Worm (Caenorhabditis elegans) whole organism, L1 larva: Measurements from ENCODE around the gene brp-1.

Experiments used
- C34B4.2 ChIP-seq: sonication (generic microtip); optimal IDR thresholded peaks from 2 replicates; lab custom pipeline; 2017; ENCODE audit warnings: mild to moderate bottlenecking, missing genetic modification characterization, missing compliant biosample characterization
- alr-1 ChIP-seq: fragments of 200-800 bp; sonication (Bioruptor generic); optimal IDR thresholded peaks from 2 replicates; lab custom pipeline; 2018; ENCODE audit warnings: borderline replicate concordance, mild to moderate bottlenecking, missing genetic modification characterization, missing compliant biosample characterization
- aly-2 ChIP-seq: fragments of 150-350 bp; optimal IDR thresholded peaks from 2 replicates; lab custom pipeline; 2014; ENCODE audit warnings: missing biosample characterization, missing genetic modification characterization
- blmp-1 ChIP-seq: fragments of 150-350 bp; optimal IDR thresholded peaks from 2 replicates; lab custom pipeline; 2014; ENCODE audit warnings: missing biosample characterization, missing genetic modification characterization
- ceh-63 ChIP-seq: fragments of 200-800 bp; sonication (Bioruptor generic); optimal IDR thresholded peaks from 2 replicates; lab custom pipeline; 2018; ENCODE audit warnings: mild to moderate bottlenecking, missing genetic modification characterization, missing compliant biosample characterization
- ceh-8 ChIP-seq: fragments of 200-800 bp; sonication (Bioruptor generic); optimal IDR thresholded peaks from 2 replicates; lab custom pipeline; 2018; ENCODE audit warnings: mild to moderate bottlenecking, missing genetic modification characterization, moderate library complexity, missing compliant biosample characterization
- ceh-82 ChIP-seq, 3 experiments: fragments of 150-350 bp in 1 of 3; sonication (generic microtip) in 2 of 3; optimal IDR thresholded peaks; 2 replicates each; lab custom pipeline; 2014 to 2017; ENCODE audit warnings: missing biosample characterization in 3 of 3, missing genetic modification characterization in 3 of 3
- ceh-88 ChIP-seq: fragments of 200-800 bp; sonication (Bioruptor generic); IDR thresholded peaks from 2 replicates; pipeline ENCODE4 v1.3.6; 2022; ENCODE audit warnings: missing genetic modification characterization, missing compliant biosample characterization
- ces-1 ChIP-seq: fragments of 150-350 bp; optimal IDR thresholded peaks from 2 replicates; lab custom pipeline; 2014; ENCODE audit warnings: missing biosample characterization, missing genetic modification reagents, missing genetic modification characterization
- dpl-1 ChIP-seq, 3 experiments: fragments of 150-350 bp in 2 of 3; sonication (generic microtip) in 1 of 3; optimal IDR thresholded peaks; 2 replicates each; lab custom pipeline; 2014 to 2017; ENCODE audit warnings: missing biosample characterization in 3 of 3, missing genetic modification characterization in 3 of 3, missing genetic modification reagents in 3 of 3
- efl-1 ChIP-seq, 4 experiments: fragments of 150-350 bp; optimal IDR thresholded peaks in 3 of 4; peaks in 1 of 4; 1 replicate in 1 of 4; 2 replicates in 3 of 4; lab custom pipeline; 2014; ENCODE audit warnings: missing biosample characterization in 2 of 4, missing genetic modification characterization in 2 of 4, missing genetic modification reagents in 2 of 4
- egl-13 ChIP-seq: sonication (generic microtip); optimal IDR thresholded peaks from 2 replicates; lab custom pipeline; 2016; ENCODE audit warnings: missing genotype, missing genetic modification reagents, missing genetic modification characterization, missing compliant biosample characterization
- egl-27 ChIP-seq, 2 experiments: fragments of 150-350 bp in 1 of 2; sonication (generic microtip); optimal IDR thresholded peaks; 3 replicates each; lab custom pipeline; 2017 to 2018; ENCODE audit warnings: missing biosample characterization in 2 of 2, missing genetic modification characterization in 2 of 2, missing genetic modification reagents in 2 of 2
- elt-2 ChIP-seq: sonication (generic microtip); optimal IDR thresholded peaks from 2 replicates; lab custom pipeline; 2016; ENCODE audit warnings: missing genetic modification characterization, mild to moderate bottlenecking, inconsistent platforms, missing compliant biosample characterization, missing genetic modification reagents
- elt-3 ChIP-seq, 6 experiments: fragments of 150-350 bp in 1 of 6; sonication (generic microtip); optimal IDR thresholded peaks; 2 replicates each; lab custom pipeline; 2017 to 2018; ENCODE audit warnings: missing biosample characterization in 6 of 6, missing genetic modification characterization in 6 of 6, inconsistent platforms in 1 of 6
- fkh-4 ChIP-seq: sonication (generic microtip); optimal IDR thresholded peaks from 2 replicates; lab custom pipeline; 2016; ENCODE audit warnings: missing compliant biosample characterization, missing genetic modification characterization, borderline replicate concordance
- fkh-8 ChIP-seq: sonication (generic microtip); optimal IDR thresholded peaks from 2 replicates; lab custom pipeline; 2016; ENCODE audit warnings: mild to moderate bottlenecking, missing genetic modification characterization, missing compliant biosample characterization
- fos-1 ChIP-seq: fragments of 150-350 bp; optimal IDR thresholded peaks from 2 replicates; lab custom pipeline; 2014; ENCODE audit warnings: missing biosample characterization, missing genetic modification characterization
- hlh-17 ChIP-seq: fragments of 200-800 bp; sonication (Bioruptor generic); optimal IDR thresholded peaks from 2 replicates; lab custom pipeline; 2018; ENCODE audit warnings: missing genetic modification characterization, mild to moderate bottlenecking, missing compliant biosample characterization, moderate library complexity, borderline replicate concordance
- hlh-4 ChIP-seq: sonication (generic microtip); optimal IDR thresholded peaks from 2 replicates; lab custom pipeline; 2016; ENCODE audit warnings: mild to moderate bottlenecking, missing genetic modification characterization, missing compliant biosample characterization
- hpl-2 ChIP-seq: fragments of 150-350 bp; optimal IDR thresholded peaks from 2 replicates; lab custom pipeline; 2014; ENCODE audit warnings: missing biosample characterization, missing genetic modification reagents, missing genetic modification characterization
- irx-1 ChIP-seq: sonication (generic microtip); optimal IDR thresholded peaks from 2 replicates; lab custom pipeline; 2016; ENCODE audit warnings: missing genetic modification characterization, missing compliant biosample characterization
- lin-13 ChIP-seq: fragments of 150-350 bp; optimal IDR thresholded peaks from 2 replicates; lab custom pipeline; 2014; ENCODE audit warnings: missing biosample characterization, missing genetic modification reagents, missing genetic modification characterization
- lin-35 ChIP-seq, 2 experiments: fragments of 150-350 bp; optimal IDR thresholded peaks; 2 replicates each; lab custom pipeline; 2014; ENCODE audit warnings: missing biosample characterization in 2 of 2, missing genetic modification characterization in 2 of 2, missing genetic modification reagents in 2 of 2
- lin-39 ChIP-seq: fragments of 150-350 bp; optimal IDR thresholded peaks from 2 replicates; lab custom pipeline; 2014; ENCODE audit warnings: missing biosample characterization, missing genetic modification reagents, missing genetic modification characterization
- mab-9 ChIP-seq: fragments of 200-800 bp; sonication (Bioruptor generic); IDR thresholded peaks from 2 replicates; pipeline ENCODE4 v1.3.6; 2022; ENCODE audit warnings: missing genetic modification reagents, missing genetic modification characterization, missing compliant biosample characterization
- nhr-11 ChIP-seq: fragments of 150-350 bp; optimal IDR thresholded peaks from 2 replicates; lab custom pipeline; 2014; ENCODE audit warnings: missing biosample characterization, missing genetic modification characterization
- nhr-12 ChIP-seq: sonication (generic microtip); optimal IDR thresholded peaks from 2 replicates; lab custom pipeline; 2017; ENCODE audit warnings: missing biosample characterization, missing genetic modification characterization
- nhr-20 ChIP-seq: sonication (generic microtip); optimal IDR thresholded peaks from 2 replicates; lab custom pipeline; 2016; ENCODE audit warnings: mild to moderate bottlenecking, missing genetic modification characterization, missing compliant biosample characterization
- nhr-237 ChIP-seq: fragments of 150-350 bp; optimal IDR thresholded peaks from 2 replicates; lab custom pipeline; 2014; ENCODE audit warnings: missing biosample characterization, missing genetic modification characterization
- nhr-47 ChIP-seq: sonication (generic microtip); optimal IDR thresholded peaks from 2 replicates; lab custom pipeline; 2016; ENCODE audit warnings: mild to moderate bottlenecking, missing genetic modification characterization, moderate library complexity, missing compliant biosample characterization
- nhr-77 ChIP-seq: fragments of 150-350 bp; optimal IDR thresholded peaks from 2 replicates; lab custom pipeline; 2014; ENCODE audit warnings: missing biosample characterization, missing genetic modification characterization
- nhr-85 ChIP-seq: sonication (generic microtip); peaks from one replicate; lab custom pipeline; 2016; ENCODE audit warnings: missing genetic modification characterization, inconsistent platforms, missing compliant biosample characterization
- snu-23 ChIP-seq: sonication (generic microtip); optimal IDR thresholded peaks from 2 replicates; lab custom pipeline; 2016; ENCODE audit warnings: missing genetic modification characterization, missing compliant biosample characterization
- sptf-1 ChIP-seq: fragments of 150-350 bp; optimal IDR thresholded peaks from 2 replicates; lab custom pipeline; 2014; ENCODE audit warnings: missing biosample characterization, missing genetic modification characterization
- unc-30 ChIP-seq: sonication (generic microtip); optimal IDR thresholded peaks from 2 replicates; lab custom pipeline; 2017; ENCODE audit warnings: missing biosample characterization, missing genetic modification characterization
- vab-15 ChIP-seq: sonication (generic microtip); optimal IDR thresholded peaks from 2 replicates; lab custom pipeline; 2017; ENCODE audit warnings: missing genotype, mild to moderate bottlenecking, missing genetic modification characterization, missing compliant biosample characterization

The brp-1 gene

DNA sequence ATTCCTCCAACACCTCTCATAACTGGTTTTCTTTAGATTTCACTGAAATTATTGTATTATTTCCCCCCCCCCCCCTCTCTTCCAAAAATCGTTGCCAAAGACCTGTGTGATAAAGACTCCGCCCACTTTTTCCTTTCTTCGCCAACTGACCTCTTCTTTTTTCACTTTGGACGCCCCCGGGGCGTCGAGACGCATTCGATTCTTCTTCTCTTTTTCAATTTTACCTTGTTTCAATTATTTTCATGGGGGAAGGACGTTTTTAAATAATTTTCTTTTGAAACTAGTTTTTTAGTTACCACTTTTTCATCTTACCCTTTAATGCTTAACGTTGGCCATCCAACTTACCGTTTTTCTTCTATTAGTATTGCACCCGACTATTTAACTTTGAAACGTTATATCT, 2.4 kb upstream of the brp-1 start:
- TF ChIP-seq sptf-1 (tag; lab: Kevin White, UChicago) (no peak), hlh-4 (tag; lab: Kevin White, UChicago) (no peak), aly-2 (no peak), fkh-8 (tag; lab: Kevin White, UChicago) (no peak), alr-1 (tag; lab: Kevin White, UChicago) (no peak), nhr-20 (tag; lab: Kevin White, UChicago) (no peak), ces-1 (no peak), elt-3 (tag; optimal IDR thresholded peaks at IDR 0.05; lab: Kevin White, UChicago) (peak in 1 of 6 experiments; percentile 15), hpl-2 (GFP tag; lab: Kevin White, UChicago) (no peak), hlh-17 (GFP tag; lab: Kevin White, UChicago) (no peak), ceh-63 (GFP tag; lab: Kevin White, UChicago) (no peak), snu-23 (GFP tag; lab: Kevin White, UChicago) (no peak), nhr-77 (no peak), blmp-1 (tag; lab: Kevin White, UChicago) (peak; percentile 91), nhr-85 (tag; lab: Kevin White, UChicago) (peak; percentile 83), ceh-82 (tag; optimal IDR thresholded peaks at IDR 0.05; lab: Kevin White, UChicago) (no peak), fkh-4 (tag; lab: Kevin White, UChicago) (no peak), nhr-11 (tag; lab: Kevin White, UChicago) (no peak), egl-13 (tag; lab: Kevin White, UChicago) (no peak), irx-1 (tag; lab: Kevin White, UChicago) (no peak), ceh-8 (GFP tag; lab: Kevin White, UChicago) (no peak)
- TF ChIP-seq, all 84 proteins: peak for 3

ce11 chrIII:12022281-12022680, 1.9 kb downstream of the brp-1 start:
- TF ChIP-seq nhr-47 (tag; lab: Kevin White, UChicago) (peak; percentile 1), nhr-85 (tag; lab: Kevin White, UChicago) (peak; percentile 5), nhr-237 (tag; lab: Kevin White, UChicago) (no peak)

- no peak for TF ChIP-seq dpl-1 (GFP tag; optimal IDR thresholded peaks at IDR 0.05; lab: Kevin White, UChicago)
These were observed 8.4 kb downstream of the brp-1 start, which contains the start of gene Y79H2A.12 for ce11 chrIII:12028769-12029168. Y79H2A.12 (minus strand) TSS chrIII:12028869.

- TF ChIP-seq nhr-20 (tag; lab: Kevin White, UChicago) (no peak), mab-9 (no peak)
These were observed 10.3 kb downstream of the brp-1 start, which contains the start of gene Y79H2A.2 for ce11 chrIII:12030669-12031068. Y79H2A.2 (minus strand) TSS chrIII:12030769.

DNA sequence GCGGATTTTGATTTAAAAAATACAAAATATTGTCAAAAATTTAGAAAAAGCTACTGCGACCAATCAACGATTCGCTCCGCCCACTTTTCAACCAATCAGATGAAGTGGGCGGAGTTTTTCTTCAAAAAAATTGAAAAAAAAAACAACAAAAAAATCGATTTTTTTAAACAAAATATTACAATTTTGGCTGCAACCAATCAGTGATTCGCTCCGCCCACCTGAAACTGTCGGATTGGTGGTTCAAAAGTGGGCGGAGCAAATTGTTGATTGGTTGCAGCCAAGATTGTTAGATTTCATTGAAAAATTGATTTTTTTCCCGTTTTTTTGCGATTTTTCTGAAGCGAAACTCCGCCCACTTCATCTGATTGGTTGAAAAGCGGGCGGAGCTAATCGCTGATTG, 12.9 kb downstream of the brp-1 start:
- TF ChIP-seq fkh-8 (tag; lab: Kevin White, UChicago) (no peak), C34B4.2 (tag; lab: Kevin White, UChicago) (no peak), efl-1 (optimal IDR thresholded peaks at IDR 0.05; lab: Kevin White, UChicago) (no peak), efl-1 (GFP tag; optimal IDR thresholded peaks at IDR 0.05 in 1 of 2; lab: Kevin White, UChicago) (peak in 1 of 2 experiments; percentile 67), elt-2 (no peak)

ce11 chrIII:12034311-12034710, 14.0 kb downstream of the brp-1 start:
- TF ChIP-seq elt-2 = no peak
- TF ChIP-seq efl-1 (optimal IDR thresholded peaks at IDR 0.05; lab: Kevin White, UChicago) = no peak
- TF ChIP-seq efl-1 (GFP tag; optimal IDR thresholded peaks at IDR 0.05 in 1 of 2; lab: Kevin White, UChicago) = peak in 1 of 2 experiments; percentile 9
- TF ChIP-seq, all 84 proteins: peak for 1

ce11 chrIII:12037217-12037616, 16.9 kb downstream of the brp-1 start:
- no peak for TF ChIP-seq nhr-11 (tag; lab: Kevin White, UChicago)
- TF ChIP-seq ceh-88 (GFP tag; lab: Robert Waterston, UW) = no peak
- no peak for TF ChIP-seq elt-3 (tag; optimal IDR thresholded peaks at IDR 0.05; lab: Kevin White, UChicago)
- TF ChIP-seq unc-30 (tag; lab: Kevin White, UChicago) = no peak
- no peak for TF ChIP-seq lin-39 (tag; lab: Kevin White, UChicago)
- no peak for TF ChIP-seq vab-15 (tag; lab: Kevin White, UChicago)
- TF ChIP-seq lin-35 (GFP tag; optimal IDR thresholded peaks at IDR 0.05; lab: Kevin White, UChicago) = no peak
- TF ChIP-seq egl-27 (tag; optimal IDR thresholded peaks at IDR 0.05; lab: Kevin White, UChicago) = no peak
- TF ChIP-seq nhr-77 = no peak
- no peak for TF ChIP-seq egl-13 (tag; lab: Kevin White, UChicago)
- no peak for TF ChIP-seq nhr-47 (tag; lab: Kevin White, UChicago)
- TF ChIP-seq nhr-12 (tag; lab: Kevin White, UChicago) = no peak
- TF ChIP-seq lin-13 = no peak
- TF ChIP-seq fos-1 = no peak
- no peak for TF ChIP-seq nhr-85 (tag; lab: Kevin White, UChicago)
